Fruit fly (Drosophila melanogaster) S2 (cell line): ENCODE results near the gene CG7728.

ENCODE experiments used
- CG8478 ChIP-seq: fragments of >200 bp; optimal IDR thresholded peaks from 2 replicates; lab custom pipeline; 2018
- CTCF ChIP-seq, 2 experiments: fragments of >200 bp; optimal IDR thresholded peaks; 2 replicates each; lab custom pipeline; 2018

CG7728 gene

DNA sequence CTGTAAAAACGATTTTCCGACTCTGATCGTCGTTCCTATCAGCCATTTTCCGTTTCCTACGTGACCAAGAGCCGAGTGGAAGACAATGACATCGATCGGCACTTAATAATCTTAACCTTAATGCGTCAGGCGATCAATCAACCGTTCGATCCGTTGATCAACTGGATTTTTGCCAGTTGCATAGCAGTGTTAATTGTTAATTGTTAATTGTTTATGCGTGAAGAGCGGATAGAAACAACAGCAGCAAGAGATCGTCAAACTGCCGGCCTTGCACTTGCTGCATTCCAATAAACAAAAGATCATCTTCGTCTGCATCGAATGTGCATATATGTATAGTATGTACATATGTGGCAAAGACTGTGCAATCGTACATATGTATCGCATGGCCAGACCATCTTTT, 27.8 kb upstream of the CG7728 start:
- no peak for TF ChIP-seq CG8478 (lab: Kevin White, UChicago)

DNA sequence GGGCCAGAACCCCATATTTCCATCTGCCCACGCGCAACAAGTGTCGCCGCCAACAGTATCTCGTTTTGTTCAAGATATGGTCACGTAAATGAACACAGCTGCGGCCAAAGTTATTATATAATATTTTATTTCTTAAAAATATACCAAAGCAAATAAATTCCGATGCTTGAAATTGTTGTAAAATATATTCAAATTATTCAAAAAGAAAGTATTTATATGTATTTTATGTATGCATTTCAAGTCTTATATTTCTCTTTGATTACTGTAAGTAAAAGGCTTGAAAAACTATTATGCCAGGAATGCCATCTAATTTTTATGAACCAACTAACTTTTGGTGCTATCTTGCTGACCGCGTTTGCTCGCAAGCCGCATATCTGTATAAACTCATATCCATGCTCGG, 27.2 kb upstream of the CG7728 start:
- no peak for TF ChIP-seq CTCF (optimal IDR thresholded peaks at IDR 0.05; lab: Kevin White, UChicago)
- no peak for TF ChIP-seq CG8478 (lab: Kevin White, UChicago)

- TF ChIP-seq CTCF (optimal IDR thresholded peaks at IDR 0.05; lab: Kevin White, UChicago), result no peak
- TF ChIP-seq CG8478 (lab: Kevin White, UChicago), result no peak
Measured at dm6 chr3L:16994805-16995204, 21.5 kb upstream of the CG7728 start.

dm6 chr3L:17000289-17000688, 16.0 kb upstream of the CG7728 start:
- TF ChIP-seq CTCF (optimal IDR thresholded peaks at IDR 0.05; lab: Kevin White, UChicago) (no peak), CG8478 (lab: Kevin White, UChicago) (no peak)

- TF ChIP-seq CG8478 (lab: Kevin White, UChicago) (no peak), CTCF (optimal IDR thresholded peaks at IDR 0.05; lab: Kevin White, UChicago) (no peak)
Measured at dm6 chr3L:17001055-17001454, 15.3 kb upstream of the CG7728 start.

DNA sequence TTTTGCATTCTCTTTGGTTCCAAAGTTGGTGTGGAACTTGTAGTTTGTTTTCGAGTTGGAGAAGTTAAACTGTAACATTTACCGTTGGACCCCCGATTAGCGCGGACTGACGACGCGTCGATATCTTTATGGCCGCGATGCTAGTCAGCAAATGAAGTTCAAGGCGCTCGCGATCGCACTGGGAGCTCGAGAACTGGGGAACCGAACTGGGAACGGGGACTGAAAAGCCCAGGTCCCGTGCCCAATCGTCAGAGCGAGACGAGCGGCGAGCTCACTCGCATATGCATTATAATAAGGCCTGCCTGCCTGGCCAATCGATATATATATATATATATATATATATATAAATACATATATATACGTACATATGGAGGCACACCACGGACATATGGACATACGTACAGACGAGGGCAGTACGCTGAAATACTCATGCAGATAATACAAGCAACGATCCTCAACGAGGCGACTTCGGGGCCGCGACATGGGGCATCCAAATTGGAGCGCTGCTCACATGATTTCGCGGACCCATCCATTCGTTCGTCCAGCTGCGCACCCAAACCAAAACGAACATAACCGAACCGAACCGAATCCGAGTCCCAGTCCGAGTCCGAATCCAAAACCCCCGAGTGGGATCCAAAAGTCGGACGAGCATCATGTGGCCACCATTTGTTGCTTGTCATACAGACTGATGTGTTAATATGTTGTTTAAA, 14.0 kb upstream of the CG7728 start:
- TF ChIP-seq CTCF (optimal IDR thresholded peaks at IDR 0.05; lab: Kevin White, UChicago) (no peak), CG8478 (lab: Kevin White, UChicago) (no peak)

DNA sequence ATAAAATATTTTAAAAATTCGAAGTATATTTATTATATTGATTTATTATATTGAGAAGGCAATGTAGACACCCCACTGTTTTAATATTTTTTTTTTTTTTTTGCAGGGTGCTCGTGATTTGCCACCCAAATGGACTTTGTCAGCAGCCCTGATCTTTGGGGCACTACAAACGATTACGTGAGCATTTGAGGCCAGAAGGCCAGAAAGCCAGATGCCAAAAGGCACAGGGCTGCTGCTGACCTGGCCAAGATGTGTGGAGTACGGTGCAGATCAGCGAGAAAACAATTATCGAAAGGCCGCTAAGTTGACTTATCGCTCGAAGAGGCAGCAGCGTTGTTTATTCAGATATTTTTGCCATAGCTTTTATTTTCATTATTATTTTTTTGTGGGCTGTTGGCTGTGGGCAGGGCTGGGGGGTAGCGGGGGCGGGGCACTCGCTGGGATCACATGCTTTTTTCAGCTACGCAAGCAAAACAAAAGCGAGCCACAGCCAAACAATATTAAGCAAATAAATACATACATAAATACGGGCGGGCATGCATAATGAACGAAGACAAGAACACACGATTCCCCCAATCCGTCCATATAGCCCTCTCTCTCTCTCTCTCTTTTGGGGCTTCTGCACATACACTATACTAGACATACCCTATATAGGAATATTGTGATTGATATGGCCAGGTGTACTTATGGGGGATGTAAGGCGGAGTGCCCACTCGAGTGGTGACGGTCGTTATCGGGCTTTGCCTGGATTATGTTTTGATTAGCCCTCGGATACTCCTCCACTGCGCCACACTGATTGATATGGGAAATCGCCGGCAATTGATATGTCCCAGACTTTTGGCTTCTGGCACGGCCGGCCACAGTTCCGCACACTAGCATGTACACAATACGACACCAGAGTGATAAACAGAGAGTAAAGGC, 12.8 kb upstream of the CG7728 start:
- TF ChIP-seq CG8478 (lab: Kevin White, UChicago), result no peak
- no peak for TF ChIP-seq CTCF (optimal IDR thresholded peaks at IDR 0.05; lab: Kevin White, UChicago)

- TF ChIP-seq CTCF (optimal IDR thresholded peaks at IDR 0.05; lab: Kevin White, UChicago), result no peak
Measured at dm6 chr3L:17004218-17004759, 12.0 kb upstream of the CG7728 start.

DNA sequence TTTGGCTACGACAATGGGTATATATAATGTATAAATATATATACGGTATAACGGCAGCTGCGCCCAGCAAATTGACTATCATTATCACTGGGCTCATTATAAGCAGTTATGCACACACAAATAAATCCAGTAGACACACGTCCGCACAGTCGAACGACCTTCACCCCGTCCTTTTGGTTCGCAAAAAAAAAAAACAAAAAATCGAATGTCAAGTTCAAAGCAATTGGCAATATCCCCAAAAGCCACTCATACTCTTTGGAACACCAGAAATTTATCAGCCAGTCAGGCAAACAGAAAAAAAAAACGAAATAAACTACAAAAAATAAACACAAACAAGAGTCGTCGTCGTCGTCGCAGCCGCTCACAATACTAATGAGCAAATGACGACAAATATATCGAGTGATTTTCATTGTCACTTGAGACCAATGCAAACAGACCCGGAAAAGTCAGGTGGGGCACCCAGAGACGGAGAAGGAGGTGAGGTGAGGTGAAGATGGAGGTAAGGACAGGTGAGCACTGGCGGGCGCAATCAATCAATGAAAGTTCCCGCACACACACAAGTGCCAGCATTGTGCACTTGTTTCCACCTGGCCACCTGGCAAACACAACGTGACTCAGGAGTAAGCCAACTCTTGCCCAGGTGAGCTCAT, 11.4 kb upstream of the CG7728 start:
- TF ChIP-seq CG8478 (lab: Kevin White, UChicago) (no peak), CTCF (optimal IDR thresholded peaks at IDR 0.05; lab: Kevin White, UChicago) (no peak)

DNA sequence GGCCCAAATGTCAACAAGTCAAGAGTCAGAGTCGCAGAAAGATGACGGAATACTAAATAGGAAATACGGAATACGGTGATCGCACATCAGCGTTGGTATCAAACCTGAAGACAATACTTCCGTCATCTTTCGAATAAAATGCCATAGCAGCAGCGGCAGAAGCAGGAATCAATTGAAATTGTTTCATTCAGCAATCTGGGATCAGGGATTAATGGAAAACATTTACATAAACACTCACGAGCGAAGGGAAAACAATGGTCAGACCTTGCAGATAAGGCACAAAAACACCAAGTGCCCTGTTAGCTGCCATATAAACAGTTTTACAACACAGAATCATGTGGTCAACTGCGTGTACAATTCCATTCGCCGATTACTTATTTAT, 10.9 kb upstream of the CG7728 start:
- TF ChIP-seq CG8478 (lab: Kevin White, UChicago), result no peak
- no peak for TF ChIP-seq CTCF (optimal IDR thresholded peaks at IDR 0.05; lab: Kevin White, UChicago)

DNA sequence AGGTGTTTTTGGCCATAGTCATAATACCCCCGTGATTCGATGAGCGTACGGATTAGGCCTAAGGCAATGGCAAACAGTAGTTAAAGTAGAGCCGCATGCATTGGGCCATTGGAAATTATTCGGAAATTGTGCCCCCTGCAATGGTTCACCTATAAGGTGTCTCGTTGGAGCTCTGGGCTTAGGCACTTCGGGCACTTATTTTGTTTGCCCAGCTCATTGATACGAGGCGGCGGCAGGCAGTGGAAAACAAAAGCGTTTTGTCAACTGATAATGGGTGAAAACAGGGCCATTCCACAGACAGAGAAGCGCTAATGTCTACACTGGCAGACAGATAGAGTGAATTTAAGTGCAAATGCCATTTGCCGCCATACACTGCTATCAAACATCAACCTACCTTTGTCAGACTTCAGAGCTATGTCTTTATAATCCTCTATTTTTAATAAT, 10.1 kb upstream of the CG7728 start:
- TF ChIP-seq CG8478 (lab: Kevin White, UChicago) (no peak), CTCF (optimal IDR thresholded peaks at IDR 0.05; lab: Kevin White, UChicago) (no peak)

DNA sequence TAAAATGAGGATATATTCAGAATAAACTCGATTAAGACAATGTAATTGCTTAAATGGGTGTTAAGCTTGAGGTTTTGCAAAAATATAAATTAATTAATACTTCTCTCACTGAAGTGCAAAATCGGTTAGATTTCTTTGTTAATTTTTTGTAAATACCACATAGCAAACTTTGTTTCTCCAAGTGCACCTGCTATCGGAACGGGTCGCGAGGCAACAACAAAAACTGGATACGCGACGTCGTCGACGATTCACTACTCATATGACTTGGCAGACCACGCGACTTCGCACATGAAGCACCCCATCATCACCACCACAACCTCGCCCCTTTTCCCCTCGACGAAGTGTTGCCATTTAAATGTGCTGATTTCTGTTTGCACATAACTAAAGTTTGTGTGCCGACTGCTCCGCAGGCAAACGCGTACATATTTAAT, 9.3 kb upstream of the CG7728 start:
- TF ChIP-seq CG8478 (lab: Kevin White, UChicago), result no peak
- no peak for TF ChIP-seq CTCF (optimal IDR thresholded peaks at IDR 0.05; lab: Kevin White, UChicago)

DNA sequence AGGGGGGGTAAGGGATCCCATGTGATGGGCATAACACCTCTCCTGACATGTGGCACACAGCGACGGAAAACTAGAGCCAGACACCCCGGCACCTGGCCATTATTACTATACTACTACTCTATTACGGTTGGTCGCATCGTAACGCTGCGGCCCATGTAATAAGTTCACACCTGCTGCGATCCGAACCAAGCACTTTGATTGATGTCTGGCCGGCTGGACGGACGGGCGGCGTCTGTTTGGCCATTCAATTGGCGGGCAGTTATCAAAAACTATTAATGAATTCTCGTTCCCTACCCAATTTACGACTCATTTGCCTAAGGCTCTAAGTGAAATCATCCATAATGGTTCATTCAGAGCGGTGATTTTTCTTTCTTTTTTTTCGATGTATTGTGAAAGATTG, 8.8 kb upstream of the CG7728 start:
- TF ChIP-seq CG8478 (lab: Kevin White, UChicago), result no peak
- TF ChIP-seq CTCF (optimal IDR thresholded peaks at IDR 0.05; lab: Kevin White, UChicago), result no peak

DNA sequence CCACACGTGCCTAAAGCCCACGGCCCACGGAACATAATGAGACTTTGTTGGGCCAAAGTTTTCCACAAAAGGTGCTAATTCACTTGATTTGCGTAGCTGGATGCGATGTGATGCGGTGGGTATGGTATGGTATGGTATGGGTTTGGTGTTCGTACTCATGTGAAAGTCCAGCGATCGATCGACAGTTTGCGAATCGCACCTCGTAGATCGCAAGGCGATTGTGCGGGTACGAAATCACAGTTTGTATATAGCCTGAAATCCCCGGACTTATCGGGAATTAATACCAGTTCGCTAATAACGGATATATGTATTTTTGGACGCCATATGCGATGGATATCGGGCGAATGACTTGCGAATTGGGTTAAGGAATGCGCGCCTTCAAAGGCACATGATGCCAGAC, 8.4 kb upstream of the CG7728 start:
- no peak for TF ChIP-seq CTCF (optimal IDR thresholded peaks at IDR 0.05; lab: Kevin White, UChicago)
- no peak for TF ChIP-seq CG8478 (lab: Kevin White, UChicago)

dm6 chr3L:17008911-17009364, 7.4 kb upstream of the CG7728 start:
- TF ChIP-seq CTCF (optimal IDR thresholded peaks at IDR 0.05; lab: Kevin White, UChicago), result no peak
- TF ChIP-seq CG8478 (lab: Kevin White, UChicago), result no peak
